Worm (Caenorhabditis elegans): ENCODE data around the gene C07G3.8.
A peak's percentile ranks its signal among the peaks of the same experiment; 100 is the strongest.

C07G3.8 gene

ce11 chrV:3505745-3506144, 3.8 kb upstream of the C07G3.8 start (continued):
- TF ChIP-seq lin-39 (tag; optimal IDR thresholded peaks at IDR 0.05) (no peak), unc-86 (tag; optimal IDR thresholded peaks at IDR 0.05) (no peak), ceh-8 (GFP tag; optimal IDR thresholded peaks at IDR 0.05) (no peak), sptf-1 (tag; optimal IDR thresholded peaks at IDR 0.05) (no peak), irx-1 (tag; optimal IDR thresholded peaks at IDR 0.05) (no peak), ceh-82 (tag; optimal IDR thresholded peaks at IDR 0.05) (no peak), swsn-7 (tag; optimal IDR thresholded peaks at IDR 0.05) (no peak), F16B12.6 (tag; optimal IDR thresholded peaks at IDR 0.05) (no peak), fkh-8 (tag; optimal IDR thresholded peaks at IDR 0.05) (no peak), lin-35 (GFP tag; optimal IDR thresholded peaks at IDR 0.05) (peak in 1 of 2 experiments; percentile 28), ceh-90 (tag; optimal IDR thresholded peaks at IDR 0.05) (no peak), fkh-4 (tag; optimal IDR thresholded peaks at IDR 0.05; ENCODE audit: borderline replicate concordance) (no peak), pag-3 (tag; optimal IDR thresholded peaks at IDR 0.05; ENCODE audit: borderline replicate concordance, insufficient read depth) (no peak), nhr-12 (tag; optimal IDR thresholded peaks at IDR 0.05) (no peak), sox-4 (tag; optimal IDR thresholded peaks at IDR 0.05) (no peak), mep-1 (tag; optimal IDR thresholded peaks at IDR 0.05) (peak; percentile 0), ces-1 (GFP tag; optimal IDR thresholded peaks at IDR 0.05) (no peak), ztf-4 (tag; optimal IDR thresholded peaks at IDR 0.05) (no peak), mdl-1 (tag; optimal IDR thresholded peaks at IDR 0.05) (no peak), nhr-76 (tag; optimal IDR thresholded peaks at IDR 0.05) (no peak), unc-98 (GFP tag; IDR thresholded peaks at IDR 0.05) (no peak), mab-9 (GFP tag; IDR thresholded peaks at IDR 0.05) (no peak), pax-3 (tag; optimal IDR thresholded peaks at IDR 0.05) (no peak), sup-37 (GFP tag; optimal IDR thresholded peaks at IDR 0.05) (no peak), dpl-1 (GFP tag; optimal IDR thresholded peaks at IDR 0.05) (peak in 1 of 3 experiments; percentile 17), alr-1 (tag; optimal IDR thresholded peaks at IDR 0.05; ENCODE audit: borderline replicate concordance) (no peak), hlh-4 (tag; optimal IDR thresholded peaks at IDR 0.05) (no peak), fos-1 (tag; optimal IDR thresholded peaks at IDR 0.05) (no peak), elt-3 (tag; optimal IDR thresholded peaks at IDR 0.05) (peak in 4 of 6 experiments; percentile 7 to 79 (median 54)), tbx-2 (tag; optimal IDR thresholded peaks at IDR 0.05) (no peak), skn-1 (tag; optimal IDR thresholded peaks at IDR 0.05) (peak; percentile 40), ama-1 (optimal IDR thresholded peaks at IDR 0.05) (no peak)

- TF ChIP-seq unc-62 (GFP tag; optimal IDR thresholded peaks at IDR 0.05) (no peak), unc-86 (tag; optimal IDR thresholded peaks at IDR 0.05) (no peak), nhr-11 (tag; optimal IDR thresholded peaks at IDR 0.05) (no peak), ceh-82 (tag; optimal IDR thresholded peaks at IDR 0.05) (no peak), efl-3 (GFP tag; optimal IDR thresholded peaks at IDR 0.05) (no peak), lin-14 (GFP tag; optimal IDR thresholded peaks at IDR 0.05) (no peak), lin-15B (tag; optimal IDR thresholded peaks at IDR 0.05) (no peak), fkh-8 (tag; optimal IDR thresholded peaks at IDR 0.05) (no peak), tlp-1 (tag; optimal IDR thresholded peaks at IDR 0.05) (no peak), C34B4.2 (tag; optimal IDR thresholded peaks at IDR 0.05) (no peak), vab-15 (tag; optimal IDR thresholded peaks at IDR 0.05) (no peak), lir-3 (tag; optimal IDR thresholded peaks at IDR 0.05; ENCODE audit: poor library complexity) (no peak), hpl-2 (GFP tag; optimal IDR thresholded peaks at IDR 0.05) (no peak), efl-1 (optimal IDR thresholded peaks at IDR 0.05) (no peak), efl-1 (GFP tag; optimal IDR thresholded peaks at IDR 0.05 in 1 of 2) (no peak), nhr-19 (GFP tag; conservative IDR thresholded peaks at IDR 0.05) (no peak), elt-3 (tag; optimal IDR thresholded peaks at IDR 0.05) (no peak), aly-2 (tag; optimal IDR thresholded peaks at IDR 0.05) (no peak), lin-13 (GFP tag; optimal IDR thresholded peaks at IDR 0.05) (no peak), nhr-237 (tag; optimal IDR thresholded peaks at IDR 0.05) (no peak)
Measured at ce11 chrV:3496880-3497279, 5.1 kb downstream of the C07G3.8 start, which contains the start of gene C07G3.15. Gene C07G3.15 (minus strand): TSS chrV:3496980.

Measured in whole organism, L1 larva.